Fruit fly (Drosophila melanogaster): ENCODE results near the gene thoc6.

The thoc6 gene

dm6 chr3L:12193485-12193884, at the start of gene thoc6:
Gene thoc6 (minus strand): TSS chr3L:12193688.
- TF ChIP-seq Snoo (tag; optimal IDR thresholded peaks at IDR 0.05) (no peak), CG14655 (GFP tag; optimal IDR thresholded peaks at IDR 0.05) (no peak), Ets98B (GFP tag; IDR thresholded peaks at IDR 0.05) (no peak), CG8159 (tag; optimal IDR thresholded peaks at IDR 0.05) (no peak), gl (tag; optimal IDR thresholded peaks at IDR 0.05) (no peak), EcR (GFP tag; optimal IDR thresholded peaks at IDR 0.05) (no peak), CG13204 (GFP tag; optimal IDR thresholded peaks at IDR 0.05) (no peak), CG9948 (tag; optimal IDR thresholded peaks at IDR 0.05) (no peak), CG15710 (tag; optimal IDR thresholded peaks at IDR 0.05) (no peak), CG17806 (tag; optimal IDR thresholded peaks at IDR 0.05) (no peak)

- TF ChIP-seq Ets98B (GFP tag; IDR thresholded peaks at IDR 0.05): no peak
- TF ChIP-seq CG13204 (GFP tag; optimal IDR thresholded peaks at IDR 0.05): no peak
- no peak for TF ChIP-seq CG8159 (tag; optimal IDR thresholded peaks at IDR 0.05)
- no peak for TF ChIP-seq CG8301 (tag; optimal IDR thresholded peaks at IDR 0.05)
- no peak for TF ChIP-seq CG4496 (GFP tag; IDR thresholded peaks at IDR 0.05)
- no peak for TF ChIP-seq Pif1B (GFP tag; optimal IDR thresholded peaks at IDR 0.05)
- TF ChIP-seq EcR (GFP tag; optimal IDR thresholded peaks at IDR 0.05): no peak
- no peak for TF ChIP-seq D1 (tag; optimal IDR thresholded peaks at IDR 0.05)
Observed at dm6 chr3L:12227219-12227618, 33.7 kb upstream of the thoc6 start.

- TF ChIP-seq Ets98B (GFP tag; IDR thresholded peaks at IDR 0.05): no peak
- peak; percentile 39 for TF ChIP-seq CG14655 (GFP tag; optimal IDR thresholded peaks at IDR 0.05)
- TF ChIP-seq CG9948 (tag; optimal IDR thresholded peaks at IDR 0.05): no peak
Observed at dm6 chr3L:12223635-12224016, 30.1 kb upstream of the thoc6 start.

DNA sequence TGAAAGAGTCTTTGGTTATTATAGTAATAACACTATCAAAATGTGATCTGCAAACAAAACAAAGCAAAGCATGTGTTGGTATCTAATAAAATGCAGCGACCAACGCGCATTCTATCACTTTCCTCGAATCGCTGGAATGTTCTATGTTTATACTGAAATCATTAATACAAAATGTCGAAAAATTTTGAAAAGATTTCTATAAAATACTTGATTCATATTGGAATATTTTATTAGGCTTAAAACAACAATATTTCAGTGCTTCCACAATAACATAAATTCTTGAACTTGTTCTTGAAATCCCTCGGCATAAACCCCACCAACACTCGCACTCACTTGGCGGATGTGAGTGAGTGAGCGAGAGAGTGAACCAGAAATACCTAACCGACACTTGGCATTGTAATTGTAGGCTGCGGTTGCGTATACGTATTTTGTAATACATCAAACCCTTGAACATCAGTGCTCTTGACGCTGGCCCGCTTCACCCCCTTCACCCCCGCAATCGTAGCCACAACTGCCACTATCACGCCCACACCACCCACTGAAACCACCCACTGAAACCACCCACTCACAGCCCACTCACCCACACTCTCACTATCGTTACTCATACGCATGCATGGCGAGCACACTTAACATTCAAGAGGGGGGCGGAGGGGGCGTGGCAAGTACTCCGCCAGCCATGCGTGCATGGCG, 29.6 kb upstream of the thoc6 start:
- TF ChIP-seq CG14655 (GFP tag; optimal IDR thresholded peaks at IDR 0.05): no peak
- TF ChIP-seq CG12605 (GFP tag; IDR thresholded peaks at IDR 0.05): peak; percentile 73
- peak; percentile 47 for TF ChIP-seq Ets98B (GFP tag; IDR thresholded peaks at IDR 0.05)
- peak; percentile 31; the same call in 2 of the 3 replicates for TF ChIP-seq CG4496 (GFP tag; IDR thresholded peaks at IDR 0.05)
- peak; percentile 9; the same call in 1 of the 2 replicates for TF ChIP-seq CG32121 (GFP tag; IDR thresholded peaks at IDR 0.05)
- no peak for TF ChIP-seq rn (GFP tag; IDR thresholded peaks at IDR 0.05)
- TF ChIP-seq Pif1A (GFP tag; optimal IDR thresholded peaks at IDR 0.05): no peak
- no peak for TF ChIP-seq fd96Ca (GFP tag; IDR thresholded peaks at IDR 0.05)

dm6 chr3L:12205848-12206247, 12.4 kb upstream of the thoc6 start, which contains the start of gene Tsen54:
Gene Tsen54 (minus strand): TSS chr3L:12206022.
- TF ChIP-seq Pif1B (GFP tag; optimal IDR thresholded peaks at IDR 0.05) (no peak), EcR (GFP tag; optimal IDR thresholded peaks at IDR 0.05) (no peak), D1 (tag; optimal IDR thresholded peaks at IDR 0.05) (no peak), rn (GFP tag; IDR thresholded peaks at IDR 0.05) (no peak), CG4496 (GFP tag; IDR thresholded peaks at IDR 0.05) (no peak), CG14655 (GFP tag; optimal IDR thresholded peaks at IDR 0.05) (no peak), fd96Ca (GFP tag; IDR thresholded peaks at IDR 0.05) (no peak), CG17806 (tag; optimal IDR thresholded peaks at IDR 0.05) (no peak), CG9948 (tag; optimal IDR thresholded peaks at IDR 0.05) (no peak), gl (tag; optimal IDR thresholded peaks at IDR 0.05) (no peak), CG15710 (tag; optimal IDR thresholded peaks at IDR 0.05) (no peak), CG32121 (GFP tag; IDR thresholded peaks at IDR 0.05) (no peak), CG8301 (tag; optimal IDR thresholded peaks at IDR 0.05) (no peak)

dm6 chr3L:12203736-12204135, 10.2 kb upstream of the thoc6 start, which contains the start of gene Ak1:
Gene Ak1 (minus strand): TSS chr3L:12204082.
- no peak for TF ChIP-seq CG9948 (tag; optimal IDR thresholded peaks at IDR 0.05)
- no peak for TF ChIP-seq Pif1B (GFP tag; optimal IDR thresholded peaks at IDR 0.05)
- no peak for TF ChIP-seq CG17806 (tag; optimal IDR thresholded peaks at IDR 0.05)
- no peak for TF ChIP-seq CG15710 (tag; optimal IDR thresholded peaks at IDR 0.05)
- no peak for TF ChIP-seq rn (GFP tag; IDR thresholded peaks at IDR 0.05)

DNA sequence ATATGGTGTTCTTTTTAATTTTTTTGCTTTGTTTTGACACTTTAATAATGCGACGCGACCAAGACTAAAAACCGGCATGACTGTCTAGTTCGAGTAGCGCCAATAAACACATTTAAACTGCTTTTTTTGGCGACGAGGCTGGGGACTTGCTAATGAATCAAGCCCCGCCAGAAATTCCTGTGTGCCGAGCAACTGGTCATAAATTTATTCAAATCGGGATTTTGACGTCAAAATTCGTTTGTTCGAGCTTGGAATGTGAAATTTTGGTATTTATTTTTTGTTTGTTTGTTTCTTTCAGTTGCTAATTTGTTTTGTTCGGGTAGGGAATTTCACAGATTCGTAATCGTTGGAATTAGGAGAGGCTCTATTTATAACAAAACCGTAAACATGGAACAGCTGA, 9.5 kb upstream of the thoc6 start:
- TF ChIP-seq CG34367 (tag; optimal IDR thresholded peaks at IDR 0.05) (no peak), CG9948 (tag; optimal IDR thresholded peaks at IDR 0.05) (no peak), CG12605 (GFP tag; IDR thresholded peaks at IDR 0.05) (no peak), Ets98B (GFP tag; IDR thresholded peaks at IDR 0.05) (no peak), CG4496 (GFP tag; IDR thresholded peaks at IDR 0.05) (no peak), EcR (GFP tag; optimal IDR thresholded peaks at IDR 0.05) (no peak), CG15710 (tag; optimal IDR thresholded peaks at IDR 0.05) (no peak), fd96Ca (GFP tag; IDR thresholded peaks at IDR 0.05) (no peak)

DNA sequence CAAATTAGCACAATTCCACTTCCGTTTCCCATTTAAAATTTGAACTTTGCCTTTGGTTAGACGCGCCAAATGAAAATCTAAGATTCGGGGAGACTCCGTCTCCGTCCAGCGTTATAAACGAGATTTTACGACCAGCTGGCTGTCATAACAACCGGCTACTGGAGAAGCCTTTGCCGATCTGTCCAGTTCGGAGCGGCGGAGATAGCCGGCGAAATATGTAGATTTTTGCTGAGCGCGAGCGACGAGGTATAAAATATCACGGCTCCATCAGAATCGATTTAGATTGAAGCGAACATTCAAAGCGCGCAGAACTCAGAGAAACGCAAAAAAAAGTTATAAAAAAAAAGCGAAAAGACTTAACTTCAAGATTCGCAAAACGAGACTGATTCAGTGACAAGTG, 4.0 kb upstream of the thoc6 start, which contains the start of gene CG11529:
Gene CG11529 (plus strand): TSS at position 301 of the 400 bp plus-strand sequence.
- TF ChIP-seq CG13204 (GFP tag; optimal IDR thresholded peaks at IDR 0.05) (no peak), fd96Ca (GFP tag; IDR thresholded peaks at IDR 0.05) (no peak), CG15710 (tag; optimal IDR thresholded peaks at IDR 0.05) (no peak), CG10348 (GFP tag; IDR thresholded peaks at IDR 0.05) (no peak), Ets98B (GFP tag; IDR thresholded peaks at IDR 0.05) (no peak), rn (GFP tag; IDR thresholded peaks at IDR 0.05) (no peak)

All from whole organism, pupa.